Worm (Caenorhabditis elegans) whole organism, L2 larva: ENCODE measurements around the gene ncx-5.

Source experiments
- F13H6.1 ChIP-seq: sonication (generic microtip); optimal IDR thresholded peaks from 2 replicates; lab custom pipeline; 2016; ENCODE audit warnings: missing genetic modification characterization, missing compliant biosample characterization
- R02D3.7 ChIP-seq: fragments of 150-350 bp; optimal IDR thresholded peaks from 2 replicates; lab custom pipeline; 2014; ENCODE audit warnings: missing biosample characterization, missing genetic modification characterization
- blmp-1 ChIP-seq: sonication (generic microtip); optimal IDR thresholded peaks from 2 replicates; lab custom pipeline; 2017; ENCODE audit warnings: missing genetic modification characterization, mild to moderate bottlenecking, missing compliant biosample characterization, antibody characterized with exemption, moderate library complexity; ENCODE audit not compliant: insufficient read depth
- fos-1 ChIP-seq: fragments of 150-350 bp; optimal IDR thresholded peaks from 2 replicates; lab custom pipeline; 2014; ENCODE audit warnings: missing biosample characterization, missing genetic modification characterization
- mab-5 ChIP-seq: fragments of 150-350 bp; optimal IDR thresholded peaks from 2 replicates; lab custom pipeline; 2014; ENCODE audit warnings: missing biosample characterization, missing genetic modification characterization
- peb-1 ChIP-seq: fragments of 150-350 bp; optimal IDR thresholded peaks from 2 replicates; lab custom pipeline; 2014; ENCODE audit warnings: missing biosample characterization, missing genetic modification characterization
- sem-4 ChIP-seq: fragments of 150-350 bp; optimal IDR thresholded peaks from 2 replicates; lab custom pipeline; 2014; ENCODE audit warnings: missing biosample characterization, missing genetic modification reagents, missing genetic modification characterization
- skn-1 ChIP-seq: sonication (generic microtip); optimal IDR thresholded peaks from 2 replicates; lab custom pipeline; 2017; ENCODE audit warnings: missing biosample characterization, missing genetic modification characterization

ce11 chrV:10453466-10453865 lies 36.4 kb downstream of the ncx-5 start, which contains the start of gene Y32F6A.5:
- TF ChIP-seq fos-1 (tag; lab: Kevin White, UChicago) (no peak), F13H6.1 (tag; lab: Kevin White, UChicago) (no peak), peb-1 (tag; lab: Kevin White, UChicago) (no peak), sem-4 (tag; lab: Kevin White, UChicago) (no peak), R02D3.7 (tag; lab: Kevin White, UChicago) (no peak), blmp-1 (tag; lab: Kevin White, UChicago) (no peak), skn-1 (tag; lab: Kevin White, UChicago) (no peak), mab-5 (tag; lab: Kevin White, UChicago) (no peak)
